Worm (Caenorhabditis elegans) whole organism, L4 larva: ENCODE measurements around the gene K10H10.7.

ENCODE experiments used
- F26F4.8 ChIP-seq: fragments of 200-800 bp; sonication (Bioruptor generic); conservative IDR thresholded peaks from 2 replicates; pipeline ENCODE4 v1.3.6; 2022; ENCODE audit warnings: missing genetic modification characterization, missing compliant biosample characterization
- F44E2.7 ChIP-seq: fragments of 200-800 bp; sonication (Bioruptor generic); IDR thresholded peaks from 2 replicates; pipeline ENCODE4 v2.1.2; 2022; ENCODE audit warnings: missing genetic modification characterization, missing compliant biosample characterization
- T20F7.1 ChIP-seq: fragments of 200-800 bp; sonication (Bioruptor generic); optimal IDR thresholded peaks from 2 replicates; lab custom pipeline; 2018; ENCODE audit warnings: mild to moderate bottlenecking, missing genetic modification characterization, missing compliant biosample characterization
- T26A8.4 ChIP-seq: fragments of 200-800 bp; sonication (Bioruptor generic); IDR thresholded peaks from 2 replicates; pipeline ENCODE4 v1.3.6; 2022; ENCODE audit warnings: missing genetic modification characterization, missing compliant biosample characterization
- Y105C5A.15 ChIP-seq: fragments of 200-800 bp; sonication (Bioruptor generic); IDR thresholded peaks from 2 replicates; pipeline ENCODE4 v1.3.6; 2022; ENCODE audit warnings: missing genetic modification characterization, missing compliant biosample characterization
- Y5F2A.4 ChIP-seq: fragments of 200-800 bp; sonication (Bioruptor generic); optimal IDR thresholded peaks from 2 replicates; lab custom pipeline; 2018; ENCODE audit warnings: mild to moderate bottlenecking, missing genetic modification characterization, missing compliant biosample characterization
- ZK546.5 ChIP-seq, 2 experiments: sonication (generic microtip); optimal IDR thresholded peaks; 2 replicates each; lab custom pipeline; 2017; ENCODE audit warnings: missing biosample characterization in 2 of 2, missing genetic modification characterization in 2 of 2
- aha-1 ChIP-seq: fragments of 150-350 bp; peaks from one replicate; lab custom pipeline; 2014; ENCODE audit warnings: missing biosample characterization, missing genetic modification characterization
- aly-2 ChIP-seq: sonication (generic microtip); optimal IDR thresholded peaks from 2 replicates; lab custom pipeline; 2018; ENCODE audit warnings: missing biosample characterization, missing genetic modification characterization
- ama-1 ChIP-seq: fragments of 150-350 bp; optimal IDR thresholded peaks from 2 replicates; lab custom pipeline; 2014; ENCODE audit warnings: inconsistent platforms, mixed read lengths
- ceh-44 ChIP-seq: fragments of 200-800 bp; sonication (Bioruptor generic); IDR thresholded peaks from 2 replicates; pipeline ENCODE4 v1.3.6; 2022; ENCODE audit warnings: missing genetic modification reagents, missing genetic modification characterization, missing compliant biosample characterization
- ceh-62 ChIP-seq: sonication (generic microtip); optimal IDR thresholded peaks from 2 replicates; lab custom pipeline; 2017; ENCODE audit warnings: missing biosample characterization, missing genetic modification characterization
- ceh-82 ChIP-seq: sonication (generic microtip); optimal IDR thresholded peaks from 2 replicates; lab custom pipeline; 2017; ENCODE audit warnings: missing biosample characterization, missing genetic modification characterization
- ces-1 ChIP-seq: fragments of 150-350 bp; sonication (generic microtip); optimal IDR thresholded peaks from 4 replicates; lab custom pipeline; 2014; ENCODE audit warnings: missing biosample characterization, missing genetic modification reagents, missing genetic modification characterization
- ctbp-1 ChIP-seq: fragments of 200-800 bp; sonication (Bioruptor generic); IDR thresholded peaks from 2 replicates; pipeline ENCODE4 v1.3.6; 2022; ENCODE audit warnings: missing genetic modification reagents, missing genetic modification characterization, missing compliant biosample characterization
- dmd-6 ChIP-seq: fragments of 200-800 bp; sonication (Bioruptor generic); IDR thresholded peaks from 2 replicates; pipeline ENCODE4 v1.3.6; 2022; ENCODE audit warnings: missing genetic modification reagents, missing genetic modification characterization, missing compliant biosample characterization
- dmd-9 ChIP-seq: fragments of 200-800 bp; sonication (Bioruptor generic); IDR thresholded peaks from 2 replicates; pipeline ENCODE4 v1.3.6; 2022; ENCODE audit warnings: missing genetic modification reagents, missing genetic modification characterization, missing compliant biosample characterization
- dpl-1 ChIP-seq: fragments of 150-350 bp; optimal IDR thresholded peaks from 2 replicates; lab custom pipeline; 2014; ENCODE audit warnings: missing biosample characterization, missing genetic modification reagents, missing genetic modification characterization
- dve-1 ChIP-seq: sonication (generic microtip); optimal IDR thresholded peaks from 2 replicates; lab custom pipeline; 2017; ENCODE audit warnings: antibody characterized with exemption, mild to moderate bottlenecking, missing genetic modification characterization, missing compliant biosample characterization; ENCODE audit not compliant: insufficient read depth
- egl-27 ChIP-seq: sonication (generic microtip); optimal IDR thresholded peaks from 3 replicates; lab custom pipeline; 2017; ENCODE audit warnings: missing biosample characterization, missing genetic modification reagents, missing genetic modification characterization
- fkh-10 ChIP-seq: fragments of 150-350 bp; optimal IDR thresholded peaks from 2 replicates; lab custom pipeline; 2014; ENCODE audit warnings: missing biosample characterization, missing genetic modification reagents, missing genetic modification characterization
- gei-8 ChIP-seq: fragments of 200-800 bp; sonication (Bioruptor generic); optimal IDR thresholded peaks from 2 replicates; lab custom pipeline; 2018; ENCODE audit warnings: mild to moderate bottlenecking, missing genetic modification characterization, missing compliant biosample characterization
- hlh-11 ChIP-seq: fragments of 200-800 bp; sonication (Bioruptor generic); optimal IDR thresholded peaks from 2 replicates; lab custom pipeline; 2018; ENCODE audit warnings: mild to moderate bottlenecking, missing genetic modification characterization, missing compliant biosample characterization
- lin-1 ChIP-seq: fragments of 200-800 bp; sonication (Bioruptor generic); IDR thresholded peaks from 2 replicates; pipeline ENCODE4 v1.3.6; 2022; ENCODE audit warnings: missing genetic modification reagents, missing genetic modification characterization, missing compliant biosample characterization
- lin-15B ChIP-seq: fragments of 150-350 bp; sonication (generic microtip); optimal IDR thresholded peaks from 3 replicates; lab custom pipeline; 2014; ENCODE audit warnings: missing biosample characterization, missing genetic modification characterization
- lir-3 ChIP-seq: sonication (generic microtip); optimal IDR thresholded peaks from 2 replicates; lab custom pipeline; 2016; ENCODE audit warnings: mild to moderate bottlenecking, missing genetic modification characterization, missing compliant biosample characterization
- lsy-2 ChIP-seq, 2 experiments: fragments of 150-350 bp in 1 of 2; sonication (generic microtip) in 1 of 2; optimal IDR thresholded peaks; 2 replicates each; lab custom pipeline; 2014 to 2017; ENCODE audit warnings: missing biosample characterization in 2 of 2, missing genetic modification characterization in 2 of 2
- madf-5 ChIP-seq, 2 experiments: fragments of 200-800 bp; sonication (Bioruptor generic); IDR thresholded peaks; 2 replicates each; pipeline ENCODE4 v1.3.6; 2022; ENCODE audit warnings: missing compliant biosample characterization in 2 of 2, missing genetic modification characterization in 2 of 2
- mdt-29 ChIP-seq: fragments of 200-800 bp; sonication (Bioruptor generic); IDR thresholded peaks from 2 replicates; pipeline ENCODE4 v1.3.6; 2022; ENCODE audit warnings: missing genetic modification reagents, missing genetic modification characterization, missing compliant biosample characterization
- nhr-102 ChIP-seq: sonication (generic microtip); optimal IDR thresholded peaks from 2 replicates; lab custom pipeline; 2016; ENCODE audit warnings: mild to moderate bottlenecking, missing genetic modification characterization, moderate library complexity, missing compliant biosample characterization
- nhr-237 ChIP-seq: sonication (generic microtip); optimal IDR thresholded peaks from 2 replicates; lab custom pipeline; 2017; ENCODE audit warnings: missing biosample characterization, missing genetic modification characterization
- nhr-25 ChIP-seq: sonication (generic microtip); optimal IDR thresholded peaks from 2 replicates; lab custom pipeline; 2017; ENCODE audit warnings: missing genetic modification characterization, mild to moderate bottlenecking, missing compliant biosample characterization, antibody characterized with exemption, moderate library complexity, borderline replicate concordance; ENCODE audit not compliant: insufficient read depth
- nhr-28 ChIP-seq: fragments of 150-350 bp; optimal IDR thresholded peaks from 2 replicates; lab custom pipeline; 2014; ENCODE audit warnings: missing biosample characterization, missing genetic modification characterization
- nhr-41 ChIP-seq: fragments of 200-800 bp; sonication (Bioruptor generic); IDR thresholded peaks from 2 replicates; pipeline ENCODE4 v1.3.6; 2022; ENCODE audit warnings: missing genetic modification reagents, missing genetic modification characterization, missing compliant biosample characterization
- nhr-42 ChIP-seq: fragments of 200-800 bp; sonication (Bioruptor generic); IDR thresholded peaks from 2 replicates; pipeline ENCODE4 v1.3.6; 2022; ENCODE audit warnings: missing genetic modification characterization, missing compliant biosample characterization
- nhr-76 ChIP-seq: fragments of 150-350 bp; optimal IDR thresholded peaks from 2 replicates; lab custom pipeline; 2014; ENCODE audit warnings: missing biosample characterization, missing genetic modification characterization
- nhr-77 ChIP-seq: fragments of 150-350 bp; optimal IDR thresholded peaks from 2 replicates; lab custom pipeline; 2014; ENCODE audit warnings: missing biosample characterization, missing genetic modification characterization
- pha-4 ChIP-seq, 2 experiments: fragments of 150-350 bp in 1 of 2; fragments of 200-800 bp in 1 of 2; sonication (Bioruptor generic) in 1 of 2; IDR thresholded peaks in 1 of 2; optimal IDR thresholded peaks in 1 of 2; 2 replicates each; pipeline versions ENCODE4 v1.3.6 to Lab custom; 2014 to 2022; ENCODE audit warnings: missing genetic modification characterization in 2 of 2, missing genetic modification reagents in 2 of 2, missing biosample characterization in 1 of 2, missing compliant biosample characterization in 1 of 2
- php-3 ChIP-seq: fragments of 200-800 bp; sonication (Bioruptor generic); IDR thresholded peaks from 2 replicates; pipeline ENCODE4 v1.3.6; 2022; ENCODE audit warnings: missing genetic modification reagents, missing genetic modification characterization, missing compliant biosample characterization
- pqm-1 ChIP-seq: sonication (generic microtip); optimal IDR thresholded peaks from 2 replicates; lab custom pipeline; 2017; ENCODE audit warnings: missing biosample characterization, missing genetic modification characterization
- saeg-2 ChIP-seq: fragments of 200-800 bp; sonication (Bioruptor generic); IDR thresholded peaks from 2 replicates; pipeline ENCODE4 v1.3.6; 2022; ENCODE audit warnings: missing genetic modification reagents, missing genetic modification characterization, missing compliant biosample characterization
- sdz-12 ChIP-seq: fragments of 200-800 bp; sonication (Bioruptor generic); optimal IDR thresholded peaks from 2 replicates; lab custom pipeline; 2018; ENCODE audit warnings: mild to moderate bottlenecking, missing genetic modification characterization, missing compliant biosample characterization
- set-16 ChIP-seq: fragments of 200-800 bp; sonication (Bioruptor generic); IDR thresholded peaks from 2 replicates; pipeline ENCODE4 v1.3.6; 2022; ENCODE audit warnings: missing genetic modification reagents, missing genetic modification characterization, missing compliant biosample characterization
- tag-97 ChIP-seq: fragments of 200-800 bp; sonication (Bioruptor generic); IDR thresholded peaks from 2 replicates; pipeline ENCODE4 v1.3.6; 2022; ENCODE audit warnings: missing genetic modification characterization, missing compliant biosample characterization
- unc-130 ChIP-seq: sonication (generic microtip); optimal IDR thresholded peaks from 2 replicates; lab custom pipeline; 2016; ENCODE audit warnings: missing genetic modification reagents, missing genetic modification characterization, missing compliant biosample characterization
- unc-39 ChIP-seq: sonication (generic microtip); optimal IDR thresholded peaks from 2 replicates; lab custom pipeline; 2017; ENCODE audit warnings: missing biosample characterization, missing genetic modification characterization
- unc-62 ChIP-seq, 3 experiments: fragments of 150-350 bp in 1 of 3; sonication (generic microtip); optimal IDR thresholded peaks in 2 of 3; peaks in 1 of 3; 1 replicate in 1 of 3; 2 replicates in 2 of 3; lab custom pipeline; 2014 to 2017; ENCODE audit warnings: missing biosample characterization in 3 of 3, missing genetic modification characterization in 3 of 3, missing genetic modification reagents in 3 of 3, missing genotype in 1 of 3
- vab-7 ChIP-seq: fragments of 200-800 bp; sonication (Bioruptor generic); IDR thresholded peaks from 2 replicates; pipeline ENCODE4 v1.3.6; 2022; ENCODE audit warnings: missing genetic modification reagents, missing genetic modification characterization, missing compliant biosample characterization
- zag-1 ChIP-seq: fragments of 150-350 bp; optimal IDR thresholded peaks from 2 replicates; lab custom pipeline; 2014; ENCODE audit warnings: missing biosample characterization, missing genetic modification characterization
- zfp-3 ChIP-seq: fragments of 200-800 bp; sonication (Bioruptor generic); conservative IDR thresholded peaks from 2 replicates; pipeline ENCODE4 v1.3.6; 2022; ENCODE audit warnings: missing genetic modification reagents, missing genetic modification characterization, missing compliant biosample characterization
- zip-11 ChIP-seq: fragments of 200-800 bp; sonication (Bioruptor generic); IDR thresholded peaks from 2 replicates; pipeline ENCODE4 v1.3.6; 2022; ENCODE audit warnings: missing genetic modification characterization, missing compliant biosample characterization
- zip-2 ChIP-seq: fragments of 150-350 bp; optimal IDR thresholded peaks from 2 replicates; lab custom pipeline; 2014; ENCODE audit warnings: missing biosample characterization, missing genetic modification characterization

The K10H10.7 gene

DNA sequence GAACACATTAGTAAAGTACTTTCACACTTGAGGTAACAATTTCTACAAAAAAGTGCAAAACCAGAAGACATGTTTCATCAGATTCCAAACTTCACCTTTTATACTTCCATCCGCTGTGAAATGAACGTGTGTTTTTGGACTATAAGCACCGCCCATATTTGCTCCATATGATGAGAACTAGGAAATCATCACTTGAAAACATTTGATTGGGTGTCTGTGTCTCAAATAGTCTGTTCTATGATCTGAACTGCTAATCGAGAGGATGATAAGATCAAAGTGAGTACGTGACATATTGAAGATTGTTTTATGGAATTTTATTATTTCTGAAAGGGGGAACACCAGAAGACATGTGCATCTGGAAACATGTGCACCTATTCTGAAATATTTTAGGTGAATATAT is 12.1 kb downstream of the K10H10.7 start (continued):
- TF ChIP-seq zip-2 (tag; lab: Kevin White, UChicago) (no peak), dve-1 (tag; lab: Kevin White, UChicago) (peak; percentile 73), mdt-29 (GFP tag; lab: Robert Waterston, UW) (no peak), nhr-41 (no peak), nhr-28 (tag; lab: Kevin White, UChicago) (peak; percentile 64), fkh-10 (GFP tag; lab: Kevin White, UChicago) (no peak), ama-1 (lab: Kevin White, UChicago) (peak; percentile 4), nhr-237 (no peak), nhr-102 (tag; lab: Kevin White, UChicago) (no peak), hlh-11 (tag; lab: Kevin White, UChicago) (peak; percentile 43), ceh-62 (tag; lab: Kevin White, UChicago) (no peak), F26F4.8 (GFP tag; lab: Robert Waterston, UW) (no peak), aha-1 (tag; lab: Kevin White, UChicago) (peak; percentile 96), ceh-44 (GFP tag; lab: Robert Waterston, UW) (no peak), madf-5 (GFP tag; IDR thresholded peaks at IDR 0.05; lab: Robert Waterston, UW) (no peak), tag-97 (GFP tag; lab: Robert Waterston, UW) (no peak), vab-7 (no peak), lin-1 (GFP tag; lab: Robert Waterston, UW) (no peak), nhr-76 (tag; lab: Kevin White, UChicago) (no peak), lsy-2 (tag; optimal IDR thresholded peaks at IDR 0.05; lab: Kevin White, UChicago) (peak in 1 of 2 experiments; percentile 13), unc-130 (GFP tag; lab: Kevin White, UChicago) (no peak), unc-39 (tag; lab: Kevin White, UChicago) (no peak), dmd-9 (GFP tag; lab: Robert Waterston, UW) (no peak), nhr-77 (tag; lab: Kevin White, UChicago) (no peak), lir-3 (no peak), pqm-1 (no peak), nhr-42 (no peak), ZK546.5 (tag; optimal IDR thresholded peaks at IDR 0.05; lab: Kevin White, UChicago) (no peak), egl-27 (no peak), saeg-2 (GFP tag; lab: Robert Waterston, UW) (no peak), unc-62 (GFP tag; optimal IDR thresholded peaks at IDR 0.05 in 1 of 2; lab: Kevin White, UChicago) (no peak), unc-62 (tag; optimal IDR thresholded peaks at IDR 0.05; lab: Kevin White, UChicago) (no peak), Y105C5A.15 (GFP tag; lab: Robert Waterston, UW) (no peak), pha-4 (GFP tag; IDR thresholded peaks at IDR 0.05; lab: Robert Waterston, UW) (no peak), pha-4 (tag; optimal IDR thresholded peaks at IDR 0.05; lab: Kevin White, UChicago) (no peak), nhr-25 (tag; lab: Kevin White, UChicago) (no peak), sdz-12 (GFP tag; lab: Kevin White, UChicago) (no peak), dmd-6 (GFP tag; lab: Robert Waterston, UW) (peak; percentile 30), lin-15B (no peak), ces-1 (no peak), dpl-1 (GFP tag; lab: Kevin White, UChicago) (no peak), gei-8 (GFP tag; lab: Kevin White, UChicago) (no peak), Y5F2A.4 (GFP tag; lab: Kevin White, UChicago) (no peak), zag-1 (tag; lab: Kevin White, UChicago) (no peak), php-3 (no peak), F44E2.7 (GFP tag; lab: Robert Waterston, UW) (no peak), zfp-3 (GFP tag; lab: Robert Waterston, UW) (no peak), set-16 (GFP tag; lab: Robert Waterston, UW) (no peak), T20F7.1 (GFP tag; lab: Kevin White, UChicago) (no peak), T26A8.4 (GFP tag; lab: Robert Waterston, UW) (no peak), ceh-82 (tag; lab: Kevin White, UChicago) (no peak), aly-2 (tag; lab: Kevin White, UChicago) (no peak), zip-11 (GFP tag; lab: Robert Waterston, UW) (no peak), ctbp-1 (no peak)
